Worm (Caenorhabditis elegans) whole organism, late embryonic: ENCODE results near the gene gcy-25.

ENCODE experiments used
- ama-1 ChIP-seq: fragments of 150-350 bp; optimal IDR thresholded peaks from 2 replicates; lab custom pipeline; 2014
- ceh-24 ChIP-seq: sonication (generic microtip); optimal IDR thresholded peaks from 2 replicates; lab custom pipeline; 2016; ENCODE audit warnings: mild to moderate bottlenecking, missing genetic modification characterization, missing compliant biosample characterization
- ceh-6 ChIP-seq: fragments of 200-800 bp; sonication (Bioruptor generic); optimal IDR thresholded peaks from 2 replicates; lab custom pipeline; 2018; ENCODE audit warnings: mild to moderate bottlenecking, missing genetic modification characterization, missing compliant biosample characterization
- elt-2 ChIP-seq: sonication (generic microtip); optimal IDR thresholded peaks from 2 replicates; lab custom pipeline; 2016; ENCODE audit warnings: missing genetic modification reagents, missing genetic modification characterization, missing compliant biosample characterization
- elt-4 ChIP-seq: sonication (generic microtip); optimal IDR thresholded peaks from 2 replicates; lab custom pipeline; 2016; ENCODE audit warnings: missing genetic modification characterization, missing compliant biosample characterization
- ets-4 ChIP-seq: sonication (generic microtip); optimal IDR thresholded peaks from 2 replicates; lab custom pipeline; 2016; ENCODE audit warnings: missing genetic modification characterization, missing compliant biosample characterization
- fkh-6 ChIP-seq: sonication (generic microtip); optimal IDR thresholded peaks from 2 replicates; lab custom pipeline; 2016; ENCODE audit warnings: missing genetic modification characterization, missing compliant biosample characterization
- hlh-13 ChIP-seq: fragments of 200-800 bp; sonication (Bioruptor generic); optimal IDR thresholded peaks from 2 replicates; lab custom pipeline; 2018; ENCODE audit warnings: mild to moderate bottlenecking, missing genetic modification characterization, missing compliant biosample characterization
- pag-3 ChIP-seq: sonication (generic microtip); optimal IDR thresholded peaks from 2 replicates; lab custom pipeline; 2016; ENCODE audit warnings: missing compliant biosample characterization, missing genetic modification characterization, borderline replicate concordance
- pax-1 ChIP-seq: fragments of 150-350 bp; optimal IDR thresholded peaks from 2 replicates; lab custom pipeline; 2014; ENCODE audit warnings: missing biosample characterization, missing genetic modification characterization
- pqm-1 ChIP-seq: sonication (generic microtip); optimal IDR thresholded peaks from 2 replicates; lab custom pipeline; 2016; ENCODE audit warnings: missing genetic modification characterization, missing compliant biosample characterization
- unc-42 ChIP-seq: sonication (generic microtip); optimal IDR thresholded peaks from 2 replicates; lab custom pipeline; 2016; ENCODE audit warnings: missing genotype, missing genetic modification characterization, missing compliant biosample characterization
- unc-86 ChIP-seq: sonication (generic microtip); optimal IDR thresholded peaks from 2 replicates; lab custom pipeline; 2016; ENCODE audit warnings: missing genetic modification characterization, missing compliant biosample characterization

ce11 chrIV:15880114-15880513, 7.4 kb downstream of the gcy-25 start:
- TF ChIP-seq unc-42 (no peak), ets-4 (tag; lab: Kevin White, UChicago) (no peak), ama-1 (no peak), pqm-1 (tag; lab: Kevin White, UChicago) (no peak), hlh-13 (GFP tag; lab: Kevin White, UChicago) (no peak), fkh-6 (tag; lab: Kevin White, UChicago) (no peak), pax-1 (no peak), ceh-24 (tag; lab: Kevin White, UChicago) (no peak), unc-86 (tag; lab: Kevin White, UChicago) (no peak), elt-2 (no peak), ceh-6 (GFP tag; lab: Kevin White, UChicago) (no peak), pag-3 (tag; lab: Kevin White, UChicago) (no peak), elt-4 (tag; lab: Kevin White, UChicago) (no peak)
